Fruit fly (Drosophila melanogaster): ENCODE results near the gene Inx7.

- TF ChIP-seq CG8478 (optimal IDR thresholded peaks at IDR 0.05) (no peak), CTCF (optimal IDR thresholded peaks at IDR 0.05) (no peak)
Observed at dm6 chrX:7040205-7040866, 46.9 kb upstream of the Inx7 start, which contains the start of gene CG14427.

Measured in S2 (cell line).